Worm (Caenorhabditis elegans): ENCODE results near the gene odr-4.

DNA sequence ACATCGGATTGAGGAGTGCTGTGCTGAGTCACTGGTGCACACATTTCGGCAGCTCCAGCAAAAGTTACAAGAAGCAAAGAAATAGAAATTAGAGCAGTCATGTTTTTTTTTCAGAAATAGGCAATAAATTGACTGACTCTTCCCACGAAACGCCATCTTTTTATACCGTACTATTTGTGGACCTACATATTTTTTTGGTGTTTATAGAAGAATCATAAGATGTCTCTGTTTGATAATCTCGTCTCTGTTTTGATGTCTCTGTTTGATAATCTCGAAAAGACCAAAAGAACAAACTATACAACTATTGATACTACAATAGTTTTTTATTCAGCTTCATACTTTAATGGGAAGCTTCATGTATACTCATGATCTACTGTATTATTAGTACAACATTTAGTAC, 3.8 kb downstream of the odr-4 start, which contains the start of gene Y102E9.3:
- TF ChIP-seq jun-1 (tag; optimal IDR thresholded peaks at IDR 0.05) (no peak), ztf-11 (tag; optimal IDR thresholded peaks at IDR 0.05) (no peak), pqm-1 (tag; optimal IDR thresholded peaks at IDR 0.05) (no peak), ama-1 (optimal IDR thresholded peaks at IDR 0.05) (no peak), nhr-76 (tag; optimal IDR thresholded peaks at IDR 0.05) (no peak), egl-5 (tag; optimal IDR thresholded peaks at IDR 0.05) (no peak), fkh-2 (tag; optimal IDR thresholded peaks at IDR 0.05) (no peak), fkh-10 (GFP tag; optimal IDR thresholded peaks at IDR 0.05) (no peak), nhr-23 (tag; optimal IDR thresholded peaks at IDR 0.05) (no peak), lin-15B (tag; optimal IDR thresholded peaks at IDR 0.05) (no peak), fos-1 (tag; optimal IDR thresholded peaks at IDR 0.05) (no peak), nhr-28 (tag; optimal IDR thresholded peaks at IDR 0.05) (no peak), nhr-12 (tag; optimal IDR thresholded peaks at IDR 0.05) (no peak)

Data from whole organism, L3 larva.